Worm (Caenorhabditis elegans) whole organism, L3 larva: ENCODE results near the gene F41E6.7.
A peak's percentile ranks its signal among the peaks of the same experiment; 100 is the strongest.

ENCODE experiments used
- R02D3.7 ChIP-seq: fragments of 150-350 bp; optimal IDR thresholded peaks from 2 replicates; lab custom pipeline; 2014; ENCODE audit warnings: missing biosample characterization, missing genetic modification characterization
- aly-2 ChIP-seq: fragments of 150-350 bp; optimal IDR thresholded peaks from 2 replicates; lab custom pipeline; 2014; ENCODE audit warnings: missing biosample characterization, missing genetic modification characterization
- ama-1 ChIP-seq: fragments of 150-350 bp; optimal IDR thresholded peaks from 2 replicates; lab custom pipeline; 2018
- ceh-16 ChIP-seq: sonication (generic microtip); optimal IDR thresholded peaks from 2 replicates; lab custom pipeline; 2017; ENCODE audit warnings: missing biosample characterization, missing genetic modification characterization
- ceh-28 ChIP-seq: fragments of 150-350 bp; optimal IDR thresholded peaks from 2 replicates; lab custom pipeline; 2014; ENCODE audit warnings: missing biosample characterization, missing genetic modification reagents, missing genetic modification characterization
- daf-12 ChIP-seq: fragments of 150-350 bp; optimal IDR thresholded peaks from 2 replicates; lab custom pipeline; 2014; ENCODE audit warnings: missing biosample characterization, missing genetic modification reagents, missing genetic modification characterization
- egl-5 ChIP-seq: fragments of 150-350 bp; optimal IDR thresholded peaks from 2 replicates; lab custom pipeline; 2017; ENCODE audit warnings: missing biosample characterization, missing genetic modification reagents, missing genetic modification characterization, inconsistent platforms
- elt-2 ChIP-seq: sonication (generic microtip); optimal IDR thresholded peaks from 2 replicates; lab custom pipeline; 2016; ENCODE audit warnings: missing genetic modification reagents, mild to moderate bottlenecking, missing genetic modification characterization, missing compliant biosample characterization
- fkh-10 ChIP-seq: sonication (generic microtip); optimal IDR thresholded peaks from 2 replicates; lab custom pipeline; 2017; ENCODE audit warnings: missing biosample characterization, missing genetic modification reagents, missing genetic modification characterization
- fkh-2 ChIP-seq: fragments of 150-350 bp; optimal IDR thresholded peaks from 2 replicates; lab custom pipeline; 2014; ENCODE audit warnings: missing biosample characterization, missing genetic modification reagents, missing genetic modification characterization
- fos-1 ChIP-seq: fragments of 150-350 bp; optimal IDR thresholded peaks from 2 replicates; lab custom pipeline; 2014; ENCODE audit warnings: missing biosample characterization, missing genetic modification characterization
- hmg-11 ChIP-seq: sonication (generic microtip); optimal IDR thresholded peaks from 2 replicates; lab custom pipeline; 2016; ENCODE audit warnings: missing genetic modification characterization, missing compliant biosample characterization
- jun-1 ChIP-seq: fragments of 150-350 bp; optimal IDR thresholded peaks from 2 replicates; lab custom pipeline; 2014; ENCODE audit warnings: missing biosample characterization, missing genetic modification reagents, missing genetic modification characterization
- lin-15B ChIP-seq: fragments of 150-350 bp; optimal IDR thresholded peaks from 2 replicates; lab custom pipeline; 2014; ENCODE audit warnings: missing biosample characterization, missing genetic modification characterization
- mdl-1 ChIP-seq: fragments of 150-350 bp; optimal IDR thresholded peaks from 2 replicates; lab custom pipeline; 2014; ENCODE audit warnings: missing biosample characterization, missing genetic modification characterization
- nfya-1 ChIP-seq: sonication (generic microtip); optimal IDR thresholded peaks from 2 replicates; lab custom pipeline; 2017; ENCODE audit warnings: missing genetic modification characterization, mild to moderate bottlenecking, missing compliant biosample characterization, antibody characterized with exemption, moderate library complexity; ENCODE audit not compliant: insufficient read depth
- nhr-12 ChIP-seq: fragments of 150-350 bp; optimal IDR thresholded peaks from 2 replicates; lab custom pipeline; 2014; ENCODE audit warnings: missing biosample characterization, missing genetic modification characterization
- nhr-23 ChIP-seq: fragments of 150-350 bp; optimal IDR thresholded peaks from 2 replicates; lab custom pipeline; 2014; ENCODE audit warnings: missing biosample characterization, missing genetic modification reagents, missing genetic modification characterization
- nhr-237 ChIP-seq: fragments of 150-350 bp; optimal IDR thresholded peaks from 2 replicates; lab custom pipeline; 2014; ENCODE audit warnings: missing biosample characterization, missing genetic modification characterization
- nhr-25 ChIP-seq: sonication (generic microtip); optimal IDR thresholded peaks from 2 replicates; lab custom pipeline; 2017; ENCODE audit warnings: missing biosample characterization, missing genetic modification characterization
- nhr-76 ChIP-seq: fragments of 150-350 bp; sonication (generic microtip); optimal IDR thresholded peaks from 5 replicates; lab custom pipeline; 2014; ENCODE audit warnings: missing biosample characterization, missing genetic modification characterization
- pha-4 ChIP-seq: fragments of 150-350 bp; optimal IDR thresholded peaks from 2 replicates; lab custom pipeline; 2014; ENCODE audit warnings: missing biosample characterization, missing genetic modification reagents, missing genetic modification characterization
- pqm-1 ChIP-seq: fragments of 150-350 bp; optimal IDR thresholded peaks from 2 replicates; lab custom pipeline; 2017; ENCODE audit warnings: missing biosample characterization, missing genetic modification characterization, inconsistent platforms
- sea-2 ChIP-seq: fragments of 150-350 bp; sonication (generic microtip); optimal IDR thresholded peaks from 4 replicates; lab custom pipeline; 2014; ENCODE audit warnings: missing biosample characterization, missing genetic modification reagents, missing genetic modification characterization
- snpc-4 ChIP-seq: fragments of 150-350 bp; optimal IDR thresholded peaks from 2 replicates; lab custom pipeline; 2014; ENCODE audit warnings: missing biosample characterization, missing genetic modification characterization
- tbx-2 ChIP-seq: sonication (generic microtip); optimal IDR thresholded peaks from 2 replicates; lab custom pipeline; 2016; ENCODE audit warnings: mild to moderate bottlenecking, missing genetic modification characterization, missing compliant biosample characterization
- unc-39 ChIP-seq: sonication (generic microtip); optimal IDR thresholded peaks from 4 replicates; lab custom pipeline; 2017; ENCODE audit warnings: missing biosample characterization, missing genetic modification characterization
- unc-62 ChIP-seq: fragments of 150-350 bp; sonication (generic microtip); optimal IDR thresholded peaks from 4 replicates; lab custom pipeline; 2014; ENCODE audit warnings: missing biosample characterization, missing genetic modification reagents, missing genetic modification characterization
- ztf-11 ChIP-seq: fragments of 150-350 bp; optimal IDR thresholded peaks from 2 replicates; lab custom pipeline; 2014; ENCODE audit warnings: missing biosample characterization, missing genetic modification characterization
- ztf-4 ChIP-seq: fragments of 150-350 bp; optimal IDR thresholded peaks from 2 replicates; lab custom pipeline; 2014; ENCODE audit warnings: missing biosample characterization, missing genetic modification characterization

The F41E6.7 gene

DNA sequence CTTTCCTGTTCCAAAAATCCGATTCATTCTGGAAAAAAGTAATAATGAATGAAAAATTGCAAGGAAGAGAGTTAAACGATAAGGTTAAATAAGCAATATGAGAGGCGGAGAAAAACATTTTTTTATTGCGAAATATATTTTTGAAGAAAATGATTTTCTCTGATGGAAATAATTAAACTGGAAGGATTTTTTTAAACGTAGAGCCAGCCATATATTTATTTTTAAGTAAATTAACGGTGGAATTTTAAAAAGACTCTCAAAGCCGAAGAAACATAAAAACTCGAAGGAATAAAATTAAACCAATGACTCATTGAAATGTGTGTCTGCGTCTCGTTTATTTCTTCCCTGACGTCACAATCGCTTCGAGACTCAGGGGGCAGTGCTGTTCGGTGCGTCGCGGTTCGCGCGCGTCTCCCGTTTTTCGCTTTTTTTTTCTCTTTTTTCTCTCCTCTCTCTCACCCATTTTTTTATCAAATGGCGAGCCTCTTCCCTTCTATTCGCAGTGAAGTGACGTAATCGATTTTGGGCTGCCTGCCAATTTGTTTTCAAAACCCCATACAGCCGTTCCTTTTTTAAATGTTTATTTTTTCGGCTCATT, 7.1 kb upstream of the F41E6.7 start, which contains the start of gene vps-60 (continued):
- TF ChIP-seq ztf-4 (tag; lab: Kevin White, UChicago) (no peak), nhr-237 (tag; lab: Kevin White, UChicago) (no peak), tbx-2 (tag; lab: Kevin White, UChicago) (peak; percentile 61)

DNA sequence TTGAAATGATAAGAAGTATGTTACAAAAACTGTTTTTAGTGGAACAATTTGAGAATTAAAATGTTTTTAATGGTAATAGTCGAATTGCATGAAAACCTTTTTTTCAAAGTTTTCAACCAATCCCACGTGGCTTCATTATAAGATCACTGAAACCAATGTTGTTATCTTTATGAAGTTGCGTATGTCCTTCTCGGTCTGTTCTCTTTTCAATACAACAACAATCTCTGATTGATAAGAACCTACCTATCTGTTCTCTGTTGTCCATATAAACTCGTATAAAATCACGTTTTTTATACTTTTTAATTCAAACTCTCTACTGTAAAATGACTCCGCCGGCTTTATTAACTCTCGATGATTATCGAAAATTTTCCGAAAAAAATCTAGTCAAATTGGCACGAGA, 4.2 kb upstream of the F41E6.7 start, which contains the start of gene F41E6.5:
Gene F41E6.5, plus strand, starts transcription at position 209 of the 400 bp plus-strand sequence.
- TF ChIP-seq tbx-2 (tag; lab: Kevin White, UChicago) (no peak), ztf-11 (tag; lab: Kevin White, UChicago) (no peak), fkh-2 (tag; lab: Kevin White, UChicago) (no peak), ceh-28 (tag; lab: Kevin White, UChicago) (no peak), unc-39 (tag; lab: Kevin White, UChicago) (no peak), jun-1 (peak; percentile 4), nfya-1 (tag; lab: Kevin White, UChicago) (no peak), pqm-1 (peak; percentile 82), elt-2 (tag; lab: Kevin White, UChicago) (peak; percentile 77), sea-2 (GFP tag; lab: Kevin White, UChicago) (no peak), pha-4 (peak; percentile 53), snpc-4 (tag; lab: Kevin White, UChicago) (no peak), nhr-25 (tag; lab: Kevin White, UChicago) (no peak)
- TF ChIP-seq, all 47 proteins: peak for 4

DNA sequence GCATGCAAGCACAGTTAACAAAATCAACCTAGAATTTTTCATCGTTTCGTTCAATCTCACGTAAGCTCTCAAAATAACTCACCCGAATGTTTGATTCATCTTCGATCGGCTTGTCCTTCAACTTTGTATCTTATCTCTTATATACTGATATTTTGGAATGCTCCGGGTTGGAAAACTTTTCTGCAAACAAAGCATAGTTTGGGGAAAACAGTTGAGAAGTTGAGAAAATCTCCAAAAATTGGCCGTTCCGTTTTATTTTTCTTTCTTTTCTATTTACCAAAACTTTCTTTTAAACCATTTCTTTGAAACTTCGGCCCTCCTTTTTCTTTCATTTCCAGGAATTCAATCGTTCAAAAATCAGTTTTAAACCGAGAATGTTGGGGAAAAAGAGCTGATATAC, 3.5 kb upstream of the F41E6.7 start, which contains the start of gene F41E6.15:
Gene F41E6.15, minus strand, starts transcription at position 101 of the 400 bp plus-strand sequence.
- no peak for TF ChIP-seq snpc-4 (tag; lab: Kevin White, UChicago)
- no peak for TF ChIP-seq lin-15B (tag; lab: Kevin White, UChicago)
- TF ChIP-seq daf-12: no peak
- no peak for TF ChIP-seq nhr-76
- TF ChIP-seq mdl-1 (tag; lab: Kevin White, UChicago): no peak
- no peak for TF ChIP-seq unc-62 (GFP tag; lab: Kevin White, UChicago)
- TF ChIP-seq, all 47 proteins: peak for 0

DNA sequence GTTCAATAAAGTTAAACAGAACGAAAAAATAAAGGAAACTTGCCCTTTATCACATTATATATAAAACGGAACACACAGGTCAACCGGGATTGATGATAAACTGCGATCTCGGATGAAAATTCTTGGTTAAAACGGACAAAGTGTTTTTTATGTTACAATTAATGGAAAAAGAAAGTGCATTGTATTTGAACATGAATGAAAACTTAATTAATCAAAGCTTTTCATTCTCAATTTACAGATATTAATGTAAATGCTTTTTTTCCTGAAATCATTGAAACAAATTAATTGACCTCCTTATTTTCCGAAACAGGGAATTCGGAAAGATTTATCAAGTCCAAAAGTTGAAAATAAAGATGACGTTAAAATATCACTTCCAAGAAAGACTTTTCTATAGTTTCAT, 2.3 kb upstream of the F41E6.7 start, which contains the start of gene F41E6.8:
Gene F41E6.8, minus strand, starts transcription at position 101 of the 400 bp plus-strand sequence.
- TF ChIP-seq ceh-16 (tag; lab: Kevin White, UChicago) (no peak), daf-12 (no peak), nhr-23 (tag; lab: Kevin White, UChicago) (no peak), unc-39 (tag; lab: Kevin White, UChicago) (no peak), fkh-10 (GFP tag; lab: Kevin White, UChicago) (no peak), tbx-2 (tag; lab: Kevin White, UChicago) (no peak), snpc-4 (tag; lab: Kevin White, UChicago) (no peak), fos-1 (tag; lab: Kevin White, UChicago) (no peak), nhr-12 (tag; lab: Kevin White, UChicago) (no peak), fkh-2 (tag; lab: Kevin White, UChicago) (no peak), nfya-1 (tag; lab: Kevin White, UChicago) (no peak), aly-2 (no peak)

DNA sequence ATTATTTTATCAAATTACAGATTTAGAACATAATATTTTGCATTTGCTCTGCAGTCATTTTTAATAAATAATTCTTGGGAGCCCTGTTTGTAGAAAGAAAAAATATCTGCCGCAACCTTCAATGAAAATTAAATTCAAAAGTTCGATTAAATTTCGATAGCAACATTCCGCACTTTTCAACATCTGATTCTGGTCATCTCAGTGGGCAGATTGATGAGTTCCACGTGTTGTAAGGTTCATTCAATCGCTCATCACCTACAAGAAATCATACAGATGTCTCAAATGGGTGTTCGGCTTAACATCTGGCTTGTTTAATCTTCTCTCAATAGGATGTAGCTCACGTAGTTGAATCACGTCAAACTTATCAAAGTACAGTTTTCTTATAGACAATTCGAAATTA, 865 bp upstream of the F41E6.7 start:
- TF ChIP-seq R02D3.7 (tag; lab: Kevin White, UChicago) (no peak), elt-2 (tag; lab: Kevin White, UChicago) (no peak), fkh-10 (GFP tag; lab: Kevin White, UChicago) (no peak), hmg-11 (tag; lab: Kevin White, UChicago) (no peak), egl-5 (no peak), ceh-28 (tag; lab: Kevin White, UChicago) (no peak), tbx-2 (tag; lab: Kevin White, UChicago) (no peak), ama-1 (lab: Kevin White, UChicago) (no peak), nhr-23 (tag; lab: Kevin White, UChicago) (no peak), sea-2 (GFP tag; lab: Kevin White, UChicago) (no peak), daf-12 (no peak)
